Worm (Caenorhabditis elegans) whole organism, L2 larva: Measurements from ENCODE around the gene B0361.4.
A peak's percentile ranks its signal among the peaks of the same experiment; 100 is the strongest.

Source experiments
- C34F6.9 ChIP-seq: fragments of 150-350 bp; optimal IDR thresholded peaks from 2 replicates; lab custom pipeline; 2014; ENCODE audit warnings: missing biosample characterization, missing genetic modification characterization
- F13H6.1 ChIP-seq: sonication (generic microtip); optimal IDR thresholded peaks from 2 replicates; lab custom pipeline; 2016; ENCODE audit warnings: missing genetic modification characterization, missing compliant biosample characterization
- R02D3.7 ChIP-seq: fragments of 150-350 bp; optimal IDR thresholded peaks from 2 replicates; lab custom pipeline; 2014; ENCODE audit warnings: missing biosample characterization, missing genetic modification characterization
- Y55F3AM.14 ChIP-seq: fragments of 200-800 bp; sonication (Bioruptor generic); optimal IDR thresholded peaks from 2 replicates; lab custom pipeline; 2018; ENCODE audit warnings: mild to moderate bottlenecking, missing genetic modification characterization, missing compliant biosample characterization
- ZK546.5 ChIP-seq: sonication (generic microtip); optimal IDR thresholded peaks from 2 replicates; lab custom pipeline; 2017; ENCODE audit warnings: missing biosample characterization, missing genetic modification characterization
- alr-1 ChIP-seq: fragments of 150-350 bp; optimal IDR thresholded peaks from 2 replicates; lab custom pipeline; 2014; ENCODE audit warnings: missing biosample characterization, missing genetic modification characterization
- aly-2 ChIP-seq: fragments of 150-350 bp; optimal IDR thresholded peaks from 2 replicates; lab custom pipeline; 2014; ENCODE audit warnings: missing biosample characterization, missing genetic modification characterization
- ama-1 ChIP-seq: fragments of 150-350 bp; optimal IDR thresholded peaks from 2 replicates; lab custom pipeline; 2018; ENCODE audit warnings: inconsistent platforms
- blmp-1 ChIP-seq: sonication (generic microtip); optimal IDR thresholded peaks from 2 replicates; lab custom pipeline; 2017; ENCODE audit warnings: missing genetic modification characterization, mild to moderate bottlenecking, missing compliant biosample characterization, antibody characterized with exemption, moderate library complexity; ENCODE audit not compliant: insufficient read depth
- ceh-16 ChIP-seq: fragments of 150-350 bp; optimal IDR thresholded peaks from 2 replicates; lab custom pipeline; 2014; ENCODE audit warnings: missing biosample characterization, missing genetic modification characterization
- ceh-82 ChIP-seq: fragments of 150-350 bp; optimal IDR thresholded peaks from 2 replicates; lab custom pipeline; 2014; ENCODE audit warnings: missing biosample characterization, missing genetic modification characterization
- crh-2 ChIP-seq: sonication (generic microtip); optimal IDR thresholded peaks from 2 replicates; lab custom pipeline; 2017; ENCODE audit warnings: missing biosample characterization, missing genetic modification characterization
- dmd-4 ChIP-seq: sonication (generic microtip); optimal IDR thresholded peaks from 2 replicates; lab custom pipeline; 2017; ENCODE audit warnings: missing biosample characterization, missing genetic modification characterization
- egl-27 ChIP-seq: sonication (generic microtip); optimal IDR thresholded peaks from 3 replicates; lab custom pipeline; 2017; ENCODE audit warnings: missing biosample characterization, missing genetic modification reagents, missing genetic modification characterization
- elt-1 ChIP-seq: fragments of 150-350 bp; optimal IDR thresholded peaks from 2 replicates; lab custom pipeline; 2014; ENCODE audit warnings: missing biosample characterization, missing genetic modification characterization
- elt-3 ChIP-seq: sonication (generic microtip); optimal IDR thresholded peaks from 2 replicates; lab custom pipeline; 2017; ENCODE audit warnings: missing biosample characterization, missing genetic modification characterization
- fos-1 ChIP-seq: fragments of 150-350 bp; optimal IDR thresholded peaks from 2 replicates; lab custom pipeline; 2014; ENCODE audit warnings: missing biosample characterization, missing genetic modification characterization
- gmeb-1 ChIP-seq: fragments of 150-350 bp; optimal IDR thresholded peaks from 2 replicates; lab custom pipeline; 2014; ENCODE audit warnings: missing biosample characterization, missing genetic modification characterization
- lin-11 ChIP-seq: fragments of 150-350 bp; sonication (generic microtip); optimal IDR thresholded peaks from 2 replicates; lab custom pipeline; 2014; ENCODE audit warnings: missing biosample characterization, missing genetic modification characterization, inconsistent platforms, mixed read lengths
- lin-13 ChIP-seq: fragments of 150-350 bp; optimal IDR thresholded peaks from 2 replicates; lab custom pipeline; 2014; ENCODE audit warnings: missing biosample characterization, missing genetic modification reagents, missing genetic modification characterization
- lin-39 ChIP-seq: fragments of 150-350 bp; optimal IDR thresholded peaks from 2 replicates; lab custom pipeline; 2014; ENCODE audit warnings: missing biosample characterization, missing genetic modification reagents, missing genetic modification characterization
- lsy-2 ChIP-seq, 2 experiments: fragments of 150-350 bp in 1 of 2; sonication (generic microtip) in 1 of 2; optimal IDR thresholded peaks; 2 replicates each; lab custom pipeline; 2014 to 2017; ENCODE audit warnings: missing biosample characterization in 2 of 2, missing genetic modification characterization in 2 of 2
- mab-5 ChIP-seq: fragments of 150-350 bp; optimal IDR thresholded peaks from 2 replicates; lab custom pipeline; 2014; ENCODE audit warnings: missing biosample characterization, missing genetic modification characterization
- mbf-1 ChIP-seq: sonication (generic microtip); optimal IDR thresholded peaks from 2 replicates; lab custom pipeline; 2017; ENCODE audit warnings: missing biosample characterization, missing genetic modification characterization
- mdl-1 ChIP-seq, 2 experiments: fragments of 150-350 bp in 1 of 2; sonication (generic microtip) in 1 of 2; optimal IDR thresholded peaks; 2 replicates each; lab custom pipeline; 2017; ENCODE audit warnings: missing biosample characterization in 2 of 2, missing genetic modification characterization in 2 of 2
- nhr-10 ChIP-seq: sonication (generic microtip); optimal IDR thresholded peaks from 2 replicates; lab custom pipeline; 2017; ENCODE audit warnings: missing biosample characterization, missing genetic modification characterization
- nhr-11 ChIP-seq: fragments of 150-350 bp; optimal IDR thresholded peaks from 2 replicates; lab custom pipeline; 2014; ENCODE audit warnings: missing biosample characterization, missing genetic modification characterization
- nhr-12 ChIP-seq: fragments of 150-350 bp; optimal IDR thresholded peaks from 2 replicates; lab custom pipeline; 2014; ENCODE audit warnings: missing biosample characterization, missing genetic modification characterization
- nhr-129 ChIP-seq: fragments of 150-350 bp; optimal IDR thresholded peaks from 2 replicates; lab custom pipeline; 2014; ENCODE audit warnings: missing biosample characterization, missing genetic modification characterization
- nhr-21 ChIP-seq: fragments of 150-350 bp; optimal IDR thresholded peaks from 2 replicates; lab custom pipeline; 2014; ENCODE audit warnings: missing biosample characterization, missing genetic modification characterization
- nhr-23 ChIP-seq: fragments of 150-350 bp; optimal IDR thresholded peaks from 2 replicates; lab custom pipeline; 2014; ENCODE audit warnings: missing biosample characterization, missing genetic modification reagents, missing genetic modification characterization
- nhr-237 ChIP-seq: fragments of 150-350 bp; optimal IDR thresholded peaks from 2 replicates; lab custom pipeline; 2014; ENCODE audit warnings: missing biosample characterization, missing genetic modification characterization
- nhr-25 ChIP-seq: fragments of 150-350 bp; sonication (generic microtip); optimal IDR thresholded peaks from 3 replicates; lab custom pipeline; 2014; ENCODE audit warnings: missing biosample characterization, missing genetic modification characterization
- nhr-6 ChIP-seq: fragments of 150-350 bp; optimal IDR thresholded peaks from 2 replicates; lab custom pipeline; 2014; ENCODE audit warnings: missing biosample characterization, missing genetic modification characterization
- nhr-77 ChIP-seq: fragments of 150-350 bp; optimal IDR thresholded peaks from 2 replicates; lab custom pipeline; 2014; ENCODE audit warnings: missing biosample characterization, missing genetic modification characterization
- peb-1 ChIP-seq: fragments of 150-350 bp; optimal IDR thresholded peaks from 2 replicates; lab custom pipeline; 2014; ENCODE audit warnings: missing biosample characterization, missing genetic modification characterization
- sem-4 ChIP-seq: fragments of 150-350 bp; optimal IDR thresholded peaks from 2 replicates; lab custom pipeline; 2014; ENCODE audit warnings: missing biosample characterization, missing genetic modification reagents, missing genetic modification characterization
- skn-1 ChIP-seq: sonication (generic microtip); optimal IDR thresholded peaks from 2 replicates; lab custom pipeline; 2017; ENCODE audit warnings: missing biosample characterization, missing genetic modification characterization
- sma-3 ChIP-seq: sonication (generic microtip); optimal IDR thresholded peaks from 2 replicates; lab custom pipeline; 2016; ENCODE audit warnings: missing genetic modification reagents, missing genetic modification characterization, missing compliant biosample characterization
- sma-9 ChIP-seq, 2 experiments: fragments of 150-350 bp in 1 of 2; sonication (generic microtip) in 1 of 2; optimal IDR thresholded peaks; 2 replicates each; lab custom pipeline; 2014 to 2016; ENCODE audit warnings: missing genetic modification characterization in 2 of 2, mild to moderate bottlenecking in 1 of 2, missing biosample characterization in 1 of 2, missing compliant biosample characterization in 1 of 2, missing genetic modification reagents in 1 of 2, moderate library complexity in 1 of 2
- snpc-4 ChIP-seq: fragments of 150-350 bp; optimal IDR thresholded peaks from 2 replicates; lab custom pipeline; 2014; ENCODE audit warnings: missing biosample characterization, missing genetic modification characterization
- unc-39 ChIP-seq: fragments of 150-350 bp; optimal IDR thresholded peaks from 2 replicates; lab custom pipeline; 2014; ENCODE audit warnings: missing biosample characterization, missing genetic modification characterization
- unc-55 ChIP-seq: fragments of 150-350 bp; sonication (generic microtip); optimal IDR thresholded peaks from 3 replicates; lab custom pipeline; 2014; ENCODE audit warnings: missing biosample characterization, missing genetic modification reagents, missing genetic modification characterization
- unc-62 ChIP-seq: fragments of 150-350 bp; optimal IDR thresholded peaks from 2 replicates; lab custom pipeline; 2014; ENCODE audit warnings: missing biosample characterization, missing genetic modification reagents, missing genetic modification characterization
- zag-1 ChIP-seq: fragments of 150-350 bp; optimal IDR thresholded peaks from 2 replicates; lab custom pipeline; 2014; ENCODE audit warnings: missing biosample characterization, missing genetic modification characterization
- ztf-1 ChIP-seq: fragments of 200-800 bp; sonication (Bioruptor generic); conservative IDR thresholded peaks from 2 replicates; pipeline ENCODE4 v1.3.6; 2022; ENCODE audit warnings: missing genetic modification characterization, missing compliant biosample characterization
- ztf-11 ChIP-seq: sonication (generic microtip); optimal IDR thresholded peaks from 2 replicates; lab custom pipeline; 2017; ENCODE audit warnings: missing biosample characterization, missing genetic modification characterization
- ztf-4 ChIP-seq: fragments of 150-350 bp; optimal IDR thresholded peaks from 2 replicates; lab custom pipeline; 2014; ENCODE audit warnings: missing biosample characterization, missing genetic modification characterization

Gene B0361.4

ce11 chrIII:7272828-7273227 is 14.0 kb downstream of the B0361.4 start:
- peak; percentile 63 for TF ChIP-seq fos-1 (tag; lab: Kevin White, UChicago)
- no peak for TF ChIP-seq ztf-4 (tag; lab: Kevin White, UChicago)
- TF ChIP-seq mbf-1 (tag; lab: Kevin White, UChicago), result no peak
- TF ChIP-seq nhr-11 (tag; lab: Kevin White, UChicago), result no peak
- TF ChIP-seq unc-39 (tag; lab: Kevin White, UChicago), result no peak
- peak in 1 of 2 experiments; percentile 32 for TF ChIP-seq mdl-1 (tag; optimal IDR thresholded peaks at IDR 0.05; lab: Kevin White, UChicago)
- no peak for TF ChIP-seq nhr-12 (tag; lab: Kevin White, UChicago)
- peak; percentile 13 for TF ChIP-seq ama-1 (lab: Kevin White, UChicago)
- no peak for TF ChIP-seq lin-39 (tag; lab: Kevin White, UChicago)
- no peak for TF ChIP-seq ztf-11
- no peak for TF ChIP-seq F13H6.1
- TF ChIP-seq elt-1 (tag; lab: Kevin White, UChicago), result no peak
- TF ChIP-seq blmp-1, result peak; percentile 85
- no peak for TF ChIP-seq sem-4 (tag; lab: Kevin White, UChicago)
- TF ChIP-seq lin-13 (GFP tag; lab: Kevin White, UChicago), result no peak
- TF ChIP-seq nhr-23, result no peak
- TF ChIP-seq lin-11 (tag; lab: Kevin White, UChicago), result no peak
- no peak for TF ChIP-seq mab-5
- no peak for TF ChIP-seq nhr-6 (tag; lab: Kevin White, UChicago)
- TF ChIP-seq Y55F3AM.14, result no peak
- TF ChIP-seq aly-2 (tag; lab: Kevin White, UChicago), result no peak
- TF ChIP-seq sma-9 (GFP tag; optimal IDR thresholded peaks at IDR 0.05; lab: Kevin White, UChicago), result peak; percentile 86
- no peak for TF ChIP-seq sma-9 (tag; optimal IDR thresholded peaks at IDR 0.05; lab: Kevin White, UChicago)
- peak; percentile 92 for TF ChIP-seq nhr-21
- TF ChIP-seq alr-1 (tag; lab: Kevin White, UChicago), result no peak
- TF ChIP-seq ztf-1 (GFP tag; lab: Robert Waterston, UW), result no peak
- peak; percentile 82 for TF ChIP-seq sma-3
- TF ChIP-seq skn-1 (tag; lab: Kevin White, UChicago), result no peak
- no peak for TF ChIP-seq nhr-237 (tag; lab: Kevin White, UChicago)
- TF ChIP-seq R02D3.7 (tag; lab: Kevin White, UChicago), result no peak
- no peak for TF ChIP-seq dmd-4 (tag; lab: Kevin White, UChicago)
- TF ChIP-seq egl-27 (tag; lab: Kevin White, UChicago), result peak; percentile 64
- no peak for TF ChIP-seq ceh-82
- peak; percentile 51 for TF ChIP-seq nhr-25
- TF ChIP-seq elt-3 (tag; lab: Kevin White, UChicago), result no peak
- peak in 1 of 2 experiments; percentile 46 for TF ChIP-seq lsy-2 (tag; optimal IDR thresholded peaks at IDR 0.05; lab: Kevin White, UChicago)
- TF ChIP-seq nhr-129 (tag; lab: Kevin White, UChicago), result peak; percentile 89
- no peak for TF ChIP-seq ceh-16 (tag; lab: Kevin White, UChicago)
- TF ChIP-seq gmeb-1 (tag; lab: Kevin White, UChicago), result peak; percentile 71
- no peak for TF ChIP-seq unc-55 (GFP tag; lab: Kevin White, UChicago)
- no peak for TF ChIP-seq ZK546.5 (tag; lab: Kevin White, UChicago)
- no peak for TF ChIP-seq peb-1 (tag; lab: Kevin White, UChicago)
- no peak for TF ChIP-seq C34F6.9 (tag; lab: Kevin White, UChicago)
- no peak for TF ChIP-seq snpc-4
- no peak for TF ChIP-seq unc-62 (GFP tag; lab: Kevin White, UChicago)
- TF ChIP-seq nhr-10 (tag; lab: Kevin White, UChicago), result no peak
- peak; percentile 55 for TF ChIP-seq crh-2 (tag; lab: Kevin White, UChicago)
- TF ChIP-seq nhr-77 (tag; lab: Kevin White, UChicago), result no peak
- no peak for TF ChIP-seq zag-1 (tag; lab: Kevin White, UChicago)
- TF ChIP-seq, all 48 proteins: peak for 13
